Worm (Caenorhabditis elegans): Measurements from ENCODE around the gene nhr-36.

DNA sequence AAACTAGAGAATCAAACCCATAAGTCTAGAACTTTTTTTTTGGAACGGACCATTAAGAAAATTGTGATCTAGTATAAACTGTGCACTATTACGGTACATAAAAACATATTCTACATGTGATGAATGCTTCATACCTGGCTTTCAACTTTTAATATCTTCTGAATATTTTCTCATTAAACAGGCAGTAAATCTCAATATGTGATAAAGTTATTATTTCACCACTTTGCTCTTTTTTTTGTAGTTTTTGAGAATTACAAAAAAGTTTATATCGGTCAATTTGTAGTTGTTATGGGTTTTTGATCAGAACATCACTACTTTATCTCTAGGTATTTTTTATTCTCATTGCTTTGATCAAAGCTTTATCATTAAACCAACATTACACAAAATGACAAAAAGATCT, 37.0 kb downstream of the nhr-36 start:
- TF ChIP-seq nhr-77 (tag; optimal IDR thresholded peaks at IDR 0.05) (no peak), ztf-4 (tag; optimal IDR thresholded peaks at IDR 0.05) (no peak), nhr-28 (tag; optimal IDR thresholded peaks at IDR 0.05) (no peak), mef-2 (tag; optimal IDR thresholded peaks at IDR 0.05) (no peak), lin-39 (tag; optimal IDR thresholded peaks at IDR 0.05) (no peak), hlh-4 (tag; optimal IDR thresholded peaks at IDR 0.05) (no peak), snpc-4 (tag; optimal IDR thresholded peaks at IDR 0.05) (no peak), nhr-19 (GFP tag; conservative IDR thresholded peaks at IDR 0.05) (no peak), unc-62 (GFP tag; optimal IDR thresholded peaks at IDR 0.05) (no peak), ceh-82 (tag; optimal IDR thresholded peaks at IDR 0.05) (no peak), sptf-1 (tag; optimal IDR thresholded peaks at IDR 0.05) (no peak), blmp-1 (tag; optimal IDR thresholded peaks at IDR 0.05) (no peak), nhr-85 (tag) (no peak)
